Fruit fly (Drosophila melanogaster) whole organism, embryonic: ENCODE data around the gene CG17472.

Experiments
- Antp ChIP-seq: fragments of 200-800 bp; sonication (Bioruptor generic); optimal IDR thresholded peaks from 3 replicates; lab custom pipeline; 2016; ENCODE audit warnings: missing biosample characterization, missing genetic modification characterization
- CG11504 ChIP-seq: fragments of 200-800 bp; sonication (Bioruptor generic); optimal IDR thresholded peaks from 3 replicates; lab custom pipeline; 2019; ENCODE audit warnings: missing biosample characterization, mild to moderate bottlenecking, missing genetic modification characterization, moderate library complexity
- CG12769 ChIP-seq: fragments of 200-800 bp; sonication (Bioruptor generic); optimal IDR thresholded peaks from 2 replicates; lab custom pipeline; 2019; ENCODE audit warnings: missing biosample characterization, mild to moderate bottlenecking, missing genetic modification characterization, moderate library complexity
- CG13287 ChIP-seq: fragments of 200-800 bp; sonication (Bioruptor generic); IDR thresholded peaks from 2 replicates; pipeline ENCODE4 v1.3.6; 2022; ENCODE audit warnings: missing biosample characterization, missing genetic modification characterization; ENCODE audit not compliant: partially characterized antibody
- CG13894 ChIP-seq: fragments of 200-800 bp; sonication (Bioruptor generic); optimal IDR thresholded peaks from 3 replicates; lab custom pipeline; 2018; ENCODE audit warnings: missing biosample characterization, mild to moderate bottlenecking, missing genetic modification characterization, moderate library complexity
- CG15269 ChIP-seq: fragments of 200-800 bp; sonication (Bioruptor generic); optimal IDR thresholded peaks from 2 replicates; lab custom pipeline; 2018; ENCODE audit warnings: missing biosample characterization, mild to moderate bottlenecking, missing genetic modification characterization, moderate library complexity
- CG1603 ChIP-seq: fragments of 200-800 bp; sonication (Bioruptor generic); optimal IDR thresholded peaks from 2 replicates; lab custom pipeline; 2019; ENCODE audit warnings: missing biosample characterization, mild to moderate bottlenecking, missing genetic modification characterization, moderate library complexity
- CG17361 ChIP-seq: fragments of 200-800 bp; sonication (Bioruptor generic); IDR thresholded peaks from 3 replicates; pipeline ENCODE4 v1.3.6; 2022; ENCODE audit warnings: missing biosample characterization, missing genetic modification characterization
- CG2120 ChIP-seq: fragments of 200-800 bp; sonication (Bioruptor generic); optimal IDR thresholded peaks from 3 replicates; lab custom pipeline; 2016; ENCODE audit warnings: missing biosample characterization, missing genetic modification characterization
- CG32532 ChIP-seq: fragments of 200-800 bp; sonication (Bioruptor generic); IDR thresholded peaks from 2 replicates; pipeline ENCODE4 v1.3.6; 2022; ENCODE audit warnings: missing biosample characterization, missing genetic modification characterization
- CG32772 ChIP-seq: fragments of 200-800 bp; sonication (Bioruptor generic); IDR thresholded peaks from 2 replicates; pipeline ENCODE4 v1.3.6; 2022; ENCODE audit warnings: missing biosample characterization, missing genetic modification characterization
- CG5245 ChIP-seq: fragments of 200-800 bp; sonication (Bioruptor generic); optimal IDR thresholded peaks from 3 replicates; lab custom pipeline; 2016; ENCODE audit warnings: missing biosample characterization, missing genetic modification characterization
- CG6683 ChIP-seq: fragments of 200-800 bp; sonication (Bioruptor generic); optimal IDR thresholded peaks from 2 replicates; lab custom pipeline; 2017; ENCODE audit warnings: missing biosample characterization, mild to moderate bottlenecking, missing genetic modification characterization, missing genetic modification reagents
- CG6813 ChIP-seq: fragments of 200-800 bp; sonication (Bioruptor generic); optimal IDR thresholded peaks from 2 replicates; lab custom pipeline; 2017; ENCODE audit warnings: missing biosample characterization, missing genetic modification characterization, mild to moderate bottlenecking, moderate library complexity, missing genetic modification reagents
- CG7839 ChIP-seq: fragments of 200-800 bp; sonication (Bioruptor generic); optimal IDR thresholded peaks from 3 replicates; lab custom pipeline; 2018; ENCODE audit warnings: missing biosample characterization, mild to moderate bottlenecking, missing genetic modification characterization, moderate library complexity
- CG8290 ChIP-seq, 3 experiments: fragments of 200-800 bp; sonication (Bioruptor generic); optimal IDR thresholded peaks; 2 replicates each; lab custom pipeline; 2016 to 2019; ENCODE audit warnings: missing biosample characterization in 3 of 3, missing genetic modification characterization in 3 of 3, mild to moderate bottlenecking in 2 of 3, moderate library complexity in 1 of 3
- CG9215 ChIP-seq: fragments of 200-800 bp; sonication (Bioruptor generic); IDR thresholded peaks from 2 replicates; pipeline ENCODE4 v1.3.6; 2022; ENCODE audit warnings: missing biosample characterization, missing genetic modification characterization
- CG9932 ChIP-seq: fragments of 200-800 bp; sonication (Bioruptor generic); IDR thresholded peaks from 2 replicates; pipeline ENCODE4 v1.3.6; 2022; ENCODE audit warnings: missing biosample characterization, missing genetic modification characterization
- Ets65A ChIP-seq: fragments of 200-800 bp; sonication (Bioruptor generic); peaks from one replicate; lab custom pipeline; 2016; ENCODE audit warnings: missing biosample characterization, missing genetic modification characterization
- Hr51 ChIP-seq, 2 experiments: fragments of 200-800 bp; sonication (Bioruptor generic); optimal IDR thresholded peaks; 2 replicates in 1 of 2; 3 replicates in 1 of 2; lab custom pipeline; 2016 to 2018; ENCODE audit warnings: missing biosample characterization in 2 of 2, missing genetic modification characterization in 2 of 2, mild to moderate bottlenecking in 1 of 2, moderate library complexity in 1 of 2
- Med ChIP-seq: fragments of 200-800 bp; sonication (Bioruptor generic); peaks from one replicate; lab custom pipeline; 2016; ENCODE audit warnings: missing biosample characterization, missing genetic modification characterization, mild to moderate bottlenecking, inconsistent platforms, moderate library complexity
- PHDP ChIP-seq: fragments of 200-800 bp; sonication (Bioruptor generic); optimal IDR thresholded peaks from 3 replicates; lab custom pipeline; 2018; ENCODE audit warnings: missing biosample characterization, mild to moderate bottlenecking, missing genetic modification characterization, moderate library complexity
- Ptx1 ChIP-seq: fragments of 200-800 bp; sonication (Bioruptor generic); IDR thresholded peaks from 2 replicates; pipeline ENCODE4 v1.3.6; 2022; ENCODE audit warnings: missing biosample characterization, missing genetic modification characterization
- Rfx ChIP-seq: fragments of 200-800 bp; sonication (Bioruptor generic); IDR thresholded peaks from 2 replicates; pipeline ENCODE4 v1.3.6; 2022; ENCODE audit warnings: missing biosample characterization, missing genetic modification characterization
- Tbp ChIP-seq: fragments of >200 bp; optimal IDR thresholded peaks from 2 replicates; lab custom pipeline; 2018; ENCODE audit warnings: missing biosample characterization, missing genetic modification characterization
- Xbp1 ChIP-seq: fragments of 200-800 bp; sonication (Bioruptor generic); optimal IDR thresholded peaks from 3 replicates; lab custom pipeline; 2016; ENCODE audit warnings: missing biosample characterization, mild to moderate bottlenecking, missing genetic modification characterization
- abd-A ChIP-seq: fragments of 200-800 bp; sonication (Bioruptor generic); optimal IDR thresholded peaks from 3 replicates; lab custom pipeline; 2019; ENCODE audit warnings: missing biosample characterization, mild to moderate bottlenecking, missing genetic modification characterization, moderate library complexity
- ac ChIP-seq: fragments of 200-800 bp; sonication (Bioruptor generic); optimal IDR thresholded peaks from 3 replicates; lab custom pipeline; 2017; ENCODE audit warnings: missing biosample characterization, mild to moderate bottlenecking, missing genetic modification characterization
- caup ChIP-seq: fragments of 200-800 bp; sonication (Bioruptor generic); optimal IDR thresholded peaks from 3 replicates; lab custom pipeline; 2017; ENCODE audit warnings: missing biosample characterization, mild to moderate bottlenecking, missing genetic modification characterization, moderate library complexity; ENCODE audit not compliant: severe bottlenecking
- dmrt99B ChIP-seq: fragments of 200-800 bp; sonication (Bioruptor generic); optimal IDR thresholded peaks from 2 replicates; lab custom pipeline; 2018; ENCODE audit warnings: missing biosample characterization, mild to moderate bottlenecking, missing genetic modification characterization, moderate library complexity
- dysf ChIP-seq: fragments of 200-800 bp; sonication (Bioruptor generic); IDR thresholded peaks from 3 replicates; pipeline ENCODE4 v1.3.6; 2022; ENCODE audit warnings: missing biosample characterization, missing genetic modification characterization
- emc ChIP-seq: fragments of 200-800 bp; sonication (Bioruptor generic); optimal IDR thresholded peaks from 2 replicates; lab custom pipeline; 2016; ENCODE audit warnings: missing biosample characterization, missing genetic modification characterization
- gem ChIP-seq: fragments of 200-800 bp; sonication (Bioruptor generic); optimal IDR thresholded peaks from 2 replicates; lab custom pipeline; 2019; ENCODE audit warnings: missing biosample characterization, mild to moderate bottlenecking, missing genetic modification characterization, moderate library complexity
- grau ChIP-seq: fragments of 200-800 bp; optimal IDR thresholded peaks from 3 replicates; lab custom pipeline; 2019; ENCODE audit warnings: missing biosample characterization, mild to moderate bottlenecking, missing genetic modification characterization, moderate library complexity
- gro ChIP-seq: fragments of 200-800 bp; sonication (Bioruptor generic); optimal IDR thresholded peaks from 2 replicates; lab custom pipeline; 2016; ENCODE audit warnings: missing biosample characterization, missing genetic modification characterization
- lmd ChIP-seq: fragments of 200-800 bp; sonication (Bioruptor generic); IDR thresholded peaks from 2 replicates; pipeline ENCODE4 v1.3.6; 2022; ENCODE audit warnings: missing biosample characterization, missing genetic modification characterization
- luna ChIP-seq: fragments of 200-800 bp; sonication (Bioruptor generic); optimal IDR thresholded peaks from 2 replicates; lab custom pipeline; 2016; ENCODE audit warnings: missing biosample characterization, missing genetic modification characterization
- peb ChIP-seq: fragments of 200-800 bp; sonication (Bioruptor generic); IDR thresholded peaks from 2 replicates; pipeline ENCODE4 v1.3.6; 2022; ENCODE audit warnings: missing biosample characterization, missing genetic modification characterization
- prd ChIP-seq, 3 experiments: fragments of >200 bp in 2 of 3; fragments of 200-800 bp in 1 of 3; sonication (Bioruptor generic) in 1 of 3; optimal IDR thresholded peaks in 2 of 3; IDR thresholded peaks in 1 of 3; 2 replicates in 2 of 3; 3 replicates in 1 of 3; pipeline versions ENCODE4 v1.3.6 to Lab custom; 2017 to 2022; ENCODE audit warnings: missing biosample characterization in 1 of 3, missing genetic modification characterization in 1 of 3
- row ChIP-seq: fragments of 200-800 bp; sonication (Bioruptor generic); IDR thresholded peaks from 3 replicates; pipeline ENCODE4 v1.3.6; 2022; ENCODE audit warnings: missing biosample characterization, missing genetic modification characterization
- sc ChIP-seq, 3 experiments: fragments of >200 bp in 2 of 3; fragments of 200-800 bp in 1 of 3; sonication (Bioruptor generic) in 1 of 3; optimal IDR thresholded peaks; 2 replicates in 2 of 3; 3 replicates in 1 of 3; lab custom pipeline; 2017; ENCODE audit warnings: mild to moderate bottlenecking in 1 of 3, missing biosample characterization in 1 of 3, missing genetic modification characterization in 1 of 3, missing genetic modification reagents in 1 of 3
- sens ChIP-seq: fragments of 200-800 bp; sonication (Bioruptor generic); peaks from one replicate; lab custom pipeline; 2016; ENCODE audit warnings: missing biosample characterization, missing genetic modification characterization
- tap ChIP-seq: fragments of 200-800 bp; optimal IDR thresholded peaks from 3 replicates; lab custom pipeline; 2019; ENCODE audit warnings: missing biosample characterization, mild to moderate bottlenecking, missing genetic modification characterization, moderate library complexity
- ttk ChIP-seq: fragments of 200-800 bp; sonication (Bioruptor generic); IDR thresholded peaks from 2 replicates; pipeline ENCODE4 v2.1.2; 2022; ENCODE audit warnings: missing biosample characterization, missing genetic modification characterization
- vvl ChIP-seq: fragments of 200-800 bp; sonication (Bioruptor generic); IDR thresholded peaks from 2 replicates; pipeline ENCODE4 v1.3.6; 2022; ENCODE audit warnings: missing biosample characterization, missing genetic modification characterization
- z ChIP-seq: fragments of 200-800 bp; sonication (Bioruptor generic); IDR thresholded peaks from 3 replicates; pipeline ENCODE4 v1.3.6; 2022; ENCODE audit warnings: missing biosample characterization, missing genetic modification characterization
- zfh1 ChIP-seq: fragments of 200-800 bp; sonication (Bioruptor generic); IDR thresholded peaks from 3 replicates; pipeline ENCODE4 v1.3.6; 2022; ENCODE audit warnings: missing biosample characterization, missing genetic modification characterization

CG17472 gene

DNA sequence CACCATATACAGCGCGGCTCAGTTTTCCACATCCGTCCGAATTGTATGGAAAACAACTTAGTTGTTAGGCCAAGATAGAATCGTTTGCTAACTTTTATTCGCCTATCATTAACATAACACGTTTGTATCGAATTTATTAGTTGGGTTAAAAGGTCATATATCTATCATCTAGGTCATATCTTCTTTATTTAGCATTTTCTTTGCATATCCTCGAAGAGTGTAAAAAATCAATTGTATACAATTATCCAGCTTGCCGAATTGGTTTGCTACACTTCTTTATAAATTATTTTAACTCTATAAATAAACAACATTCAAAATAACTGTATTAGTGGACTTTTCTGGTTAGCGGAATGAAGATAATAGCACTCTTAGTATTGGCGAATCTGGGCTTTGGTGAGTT, at the start of gene CG17472:
Gene CG17472 (plus strand): TSS at position 301 of the 400 bp plus-strand sequence.
- TF ChIP-seq CG17361 (GFP tag; lab: Robert Waterston, UW): no peak

DNA sequence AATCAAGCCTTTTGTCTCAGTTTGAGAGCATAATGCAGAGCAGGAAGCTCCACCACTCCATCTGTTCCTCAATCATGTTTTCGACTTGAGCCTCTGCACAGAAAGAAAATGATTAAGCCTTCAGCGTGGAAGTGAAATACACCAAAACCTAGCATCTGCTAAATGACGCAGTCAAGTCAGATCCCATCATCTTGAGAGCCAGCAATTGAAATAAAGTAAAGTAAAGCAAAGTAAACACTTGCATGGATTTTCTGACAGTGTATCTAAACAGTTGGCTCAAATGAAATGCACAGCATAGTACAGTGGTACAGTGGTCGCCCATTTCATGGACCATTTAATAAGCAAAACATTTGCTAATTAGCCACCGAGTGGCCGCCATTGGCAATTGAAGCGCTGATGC, 36.6 kb upstream of the CG17472 start:
- TF ChIP-seq z (no peak), Antp (GFP tag; lab: Kevin White, UChicago) (peak; percentile 2), Ptx1 (GFP tag; lab: Robert Waterston, UW) (0 out of 2 replicates have a peak, but pooled peaks have one; percentile 16), CG32532 (GFP tag; lab: Robert Waterston, UW) (no peak), CG13894 (tag; lab: Kevin White, UChicago) (no peak), lmd (GFP tag; lab: Robert Waterston, UW) (peak; percentile 19; the same call in 1 of the 2 replicates), gem (tag; lab: Kevin White, UChicago) (peak; percentile 26), vvl (0 out of 2 replicates have a peak, but pooled peaks have one; percentile 10), CG5245 (no peak), ttk (0 out of 2 replicates have a peak, but pooled peaks have one; percentile 20), ac (GFP tag; lab: Kevin White, UChicago) (no peak), sens (peak; percentile 62), CG32772 (GFP tag; lab: Robert Waterston, UW) (0 out of 2 replicates have a peak, but pooled peaks have one; percentile 9), gro (GFP tag; lab: Kevin White, UChicago) (no peak), dmrt99B (peak; percentile 21), CG7839 (tag; lab: Kevin White, UChicago) (peak; percentile 25), Hr51 (GFP tag; optimal IDR thresholded peaks at IDR 0.05; lab: Kevin White, UChicago) (peak in 1 of 2 experiments; percentile 21), Med (GFP tag; lab: Kevin White, UChicago) (peak; percentile 41), CG11504 (tag; lab: Kevin White, UChicago) (peak; percentile 33), CG6813 (no peak), dysf (GFP tag; lab: Robert Waterston, UW) (0 out of 3 replicates have a peak, but pooled peaks have one; percentile 11), CG8290 (GFP tag; optimal IDR thresholded peaks at IDR 0.05; lab: Kevin White, UChicago) (no peak), CG8290 (tag; optimal IDR thresholded peaks at IDR 0.05; lab: Kevin White, UChicago) (peak in 1 of 2 experiments; percentile 37), grau (tag; lab: Kevin White, UChicago) (peak; percentile 16), caup (no peak), Rfx (GFP tag; lab: Robert Waterston, UW) (0 out of 2 replicates have a peak, but pooled peaks have one; percentile 33), CG2120 (GFP tag; lab: Kevin White, UChicago) (peak; percentile 16), row (GFP tag; lab: Robert Waterston, UW) (peak; percentile 42; the same call in 2 of the 3 replicates), CG12769 (tag; lab: Kevin White, UChicago) (peak; percentile 9), prd (optimal IDR thresholded peaks at IDR 0.05; lab: Kevin White, UChicago) (no peak), prd (GFP tag; IDR thresholded peaks at IDR 0.05; lab: Robert Waterston, UW) (peak; percentile 39; the same call in 1 of the 3 replicates), CG1603 (peak; percentile 27), Xbp1 (GFP tag; lab: Kevin White, UChicago) (peak; percentile 7), Ets65A (GFP tag; lab: Kevin White, UChicago) (peak; percentile 73), sc (optimal IDR thresholded peaks at IDR 0.05; lab: Kevin White, UChicago) (no peak), sc (GFP tag; optimal IDR thresholded peaks at IDR 0.05; lab: Kevin White, UChicago) (no peak), CG15269 (tag; lab: Kevin White, UChicago) (peak; percentile 14)

DNA sequence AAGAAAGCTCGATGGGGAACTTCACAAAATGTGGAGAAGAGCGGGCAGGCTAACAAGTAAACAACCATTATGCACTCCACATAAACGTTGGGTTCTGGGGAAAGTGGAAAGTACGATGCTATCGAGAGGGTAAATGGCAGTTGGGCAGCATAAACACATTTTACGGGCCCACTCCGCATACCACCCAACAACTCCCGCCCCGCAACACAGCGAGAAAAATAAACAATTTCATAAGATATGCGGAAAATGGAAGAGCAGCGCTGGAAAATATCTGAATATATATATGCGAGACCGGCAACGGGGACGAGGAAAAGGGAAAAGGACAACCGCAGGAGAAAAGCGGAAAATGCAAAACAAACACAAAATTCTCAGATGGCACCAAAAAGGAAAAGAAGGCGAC, 33.0 kb upstream of the CG17472 start:
- TF ChIP-seq emc (GFP tag; lab: Kevin White, UChicago): no peak
- TF ChIP-seq CG13894 (tag; lab: Kevin White, UChicago): peak; percentile 59
- peak; percentile 72 for TF ChIP-seq abd-A
- no peak for TF ChIP-seq tap (tag; lab: Kevin White, UChicago)
- no peak for TF ChIP-seq CG6683 (GFP tag; lab: Kevin White, UChicago)
- no peak for TF ChIP-seq zfh1
- no peak for TF ChIP-seq Tbp
- peak; percentile 6 for TF ChIP-seq Med (GFP tag; lab: Kevin White, UChicago)
- TF ChIP-seq CG9215 (GFP tag; lab: Robert Waterston, UW): 0 out of 2 replicates have a peak, but pooled peaks have one; percentile 5
- TF ChIP-seq CG9932 (GFP tag; lab: Robert Waterston, UW): 0 out of 2 replicates have a peak, but pooled peaks have one; percentile 14
- TF ChIP-seq row (GFP tag; lab: Robert Waterston, UW): 0 out of 3 replicates have a peak, but pooled peaks have one; percentile 21
- no peak for TF ChIP-seq PHDP
- TF ChIP-seq luna (GFP tag; lab: Kevin White, UChicago): no peak
- TF ChIP-seq CG13287: no peak
- TF ChIP-seq peb (GFP tag; lab: Robert Waterston, UW): no peak
